Fruit fly (Drosophila melanogaster): ENCODE measurements around the gene CG44271.

DNA sequence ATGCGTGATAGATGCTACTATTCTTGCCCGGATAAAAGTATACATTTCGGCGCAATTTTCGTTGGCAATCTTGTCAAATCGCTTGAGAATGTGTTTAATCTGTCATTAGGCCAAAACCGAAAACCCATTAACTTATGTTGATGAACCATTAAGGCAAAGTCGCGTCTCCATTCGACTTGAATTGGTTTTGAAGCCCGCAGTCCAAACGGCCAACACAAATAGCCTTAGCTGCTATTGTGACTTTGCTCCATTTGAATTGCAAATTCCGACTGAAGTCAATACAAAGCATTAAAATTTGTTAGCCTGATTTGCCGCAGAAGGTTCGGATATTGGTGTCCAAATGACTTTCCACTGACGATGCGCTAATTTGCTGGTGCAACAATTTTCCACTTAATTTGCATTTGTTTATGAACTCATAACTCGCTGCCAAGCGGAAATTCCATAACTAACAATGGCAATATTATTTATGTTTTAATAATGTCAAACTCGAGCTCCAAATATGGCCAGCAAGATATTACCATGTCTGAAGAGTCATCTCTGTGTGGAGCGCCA, 41.3 kb downstream of the CG44271 start:
- TF ChIP-seq Snoo (tag; optimal IDR thresholded peaks at IDR 0.05) = no peak
- TF ChIP-seq EcR (GFP tag; optimal IDR thresholded peaks at IDR 0.05) = no peak
- TF ChIP-seq fd96Ca (GFP tag; IDR thresholded peaks at IDR 0.05) = no peak

Data from whole organism, pupa.